Worm (Caenorhabditis elegans) whole organism, L2 larva: ENCODE measurements around the gene Y38C1AA.6.

Experiments used
- Y55F3AM.14 ChIP-seq: fragments of 200-800 bp; sonication (Bioruptor generic); optimal IDR thresholded peaks from 2 replicates; lab custom pipeline; 2018; ENCODE audit warnings: mild to moderate bottlenecking, missing genetic modification characterization, missing compliant biosample characterization
- ZK546.5 ChIP-seq: sonication (generic microtip); optimal IDR thresholded peaks from 2 replicates; lab custom pipeline; 2017; ENCODE audit warnings: missing biosample characterization, missing genetic modification characterization
- aly-2 ChIP-seq: fragments of 150-350 bp; optimal IDR thresholded peaks from 2 replicates; lab custom pipeline; 2014; ENCODE audit warnings: missing biosample characterization, missing genetic modification characterization
- ama-1 ChIP-seq: fragments of 150-350 bp; optimal IDR thresholded peaks from 2 replicates; lab custom pipeline; 2018; ENCODE audit warnings: inconsistent platforms
- blmp-1 ChIP-seq: sonication (generic microtip); optimal IDR thresholded peaks from 2 replicates; lab custom pipeline; 2017; ENCODE audit warnings: missing genetic modification characterization, mild to moderate bottlenecking, missing compliant biosample characterization, antibody characterized with exemption, moderate library complexity; ENCODE audit not compliant: insufficient read depth
- ceh-16 ChIP-seq: fragments of 150-350 bp; optimal IDR thresholded peaks from 2 replicates; lab custom pipeline; 2014; ENCODE audit warnings: missing biosample characterization, missing genetic modification characterization
- ceh-82 ChIP-seq: fragments of 150-350 bp; optimal IDR thresholded peaks from 2 replicates; lab custom pipeline; 2014; ENCODE audit warnings: missing biosample characterization, missing genetic modification characterization
- dmd-4 ChIP-seq: sonication (generic microtip); optimal IDR thresholded peaks from 2 replicates; lab custom pipeline; 2017; ENCODE audit warnings: missing biosample characterization, missing genetic modification characterization
- egl-27 ChIP-seq: sonication (generic microtip); optimal IDR thresholded peaks from 3 replicates; lab custom pipeline; 2017; ENCODE audit warnings: missing biosample characterization, missing genetic modification reagents, missing genetic modification characterization
- elt-1 ChIP-seq: fragments of 150-350 bp; optimal IDR thresholded peaks from 2 replicates; lab custom pipeline; 2014; ENCODE audit warnings: missing biosample characterization, missing genetic modification characterization
- elt-3 ChIP-seq: sonication (generic microtip); optimal IDR thresholded peaks from 2 replicates; lab custom pipeline; 2017; ENCODE audit warnings: missing biosample characterization, missing genetic modification characterization
- fos-1 ChIP-seq: fragments of 150-350 bp; optimal IDR thresholded peaks from 2 replicates; lab custom pipeline; 2014; ENCODE audit warnings: missing biosample characterization, missing genetic modification characterization
- gmeb-1 ChIP-seq: fragments of 150-350 bp; optimal IDR thresholded peaks from 2 replicates; lab custom pipeline; 2014; ENCODE audit warnings: missing biosample characterization, missing genetic modification characterization
- lin-13 ChIP-seq: fragments of 150-350 bp; optimal IDR thresholded peaks from 2 replicates; lab custom pipeline; 2014; ENCODE audit warnings: missing biosample characterization, missing genetic modification reagents, missing genetic modification characterization
- lin-39 ChIP-seq: fragments of 150-350 bp; optimal IDR thresholded peaks from 2 replicates; lab custom pipeline; 2014; ENCODE audit warnings: missing biosample characterization, missing genetic modification reagents, missing genetic modification characterization
- mab-5 ChIP-seq: fragments of 150-350 bp; optimal IDR thresholded peaks from 2 replicates; lab custom pipeline; 2014; ENCODE audit warnings: missing biosample characterization, missing genetic modification characterization
- mbf-1 ChIP-seq: sonication (generic microtip); optimal IDR thresholded peaks from 2 replicates; lab custom pipeline; 2017; ENCODE audit warnings: missing biosample characterization, missing genetic modification characterization
- mdl-1 ChIP-seq, 2 experiments: fragments of 150-350 bp in 1 of 2; sonication (generic microtip) in 1 of 2; optimal IDR thresholded peaks; 2 replicates each; lab custom pipeline; 2017; ENCODE audit warnings: missing biosample characterization in 2 of 2, missing genetic modification characterization in 2 of 2
- nhr-10 ChIP-seq: sonication (generic microtip); optimal IDR thresholded peaks from 2 replicates; lab custom pipeline; 2017; ENCODE audit warnings: missing biosample characterization, missing genetic modification characterization
- nhr-11 ChIP-seq: fragments of 150-350 bp; optimal IDR thresholded peaks from 2 replicates; lab custom pipeline; 2014; ENCODE audit warnings: missing biosample characterization, missing genetic modification characterization
- nhr-12 ChIP-seq: fragments of 150-350 bp; optimal IDR thresholded peaks from 2 replicates; lab custom pipeline; 2014; ENCODE audit warnings: missing biosample characterization, missing genetic modification characterization
- nhr-129 ChIP-seq: fragments of 150-350 bp; optimal IDR thresholded peaks from 2 replicates; lab custom pipeline; 2014; ENCODE audit warnings: missing biosample characterization, missing genetic modification characterization
- nhr-237 ChIP-seq: fragments of 150-350 bp; optimal IDR thresholded peaks from 2 replicates; lab custom pipeline; 2014; ENCODE audit warnings: missing biosample characterization, missing genetic modification characterization
- nhr-25 ChIP-seq: fragments of 150-350 bp; sonication (generic microtip); optimal IDR thresholded peaks from 3 replicates; lab custom pipeline; 2014; ENCODE audit warnings: missing biosample characterization, missing genetic modification characterization
- nhr-6 ChIP-seq: fragments of 150-350 bp; optimal IDR thresholded peaks from 2 replicates; lab custom pipeline; 2014; ENCODE audit warnings: missing biosample characterization, missing genetic modification characterization
- peb-1 ChIP-seq: fragments of 150-350 bp; optimal IDR thresholded peaks from 2 replicates; lab custom pipeline; 2014; ENCODE audit warnings: missing biosample characterization, missing genetic modification characterization
- sem-4 ChIP-seq: fragments of 150-350 bp; optimal IDR thresholded peaks from 2 replicates; lab custom pipeline; 2014; ENCODE audit warnings: missing biosample characterization, missing genetic modification reagents, missing genetic modification characterization
- sma-3 ChIP-seq: sonication (generic microtip); optimal IDR thresholded peaks from 2 replicates; lab custom pipeline; 2016; ENCODE audit warnings: missing genetic modification reagents, missing genetic modification characterization, missing compliant biosample characterization
- sma-9 ChIP-seq, 2 experiments: fragments of 150-350 bp in 1 of 2; sonication (generic microtip) in 1 of 2; optimal IDR thresholded peaks; 2 replicates each; lab custom pipeline; 2014 to 2016; ENCODE audit warnings: missing genetic modification characterization in 2 of 2, mild to moderate bottlenecking in 1 of 2, missing biosample characterization in 1 of 2, missing compliant biosample characterization in 1 of 2, missing genetic modification reagents in 1 of 2, moderate library complexity in 1 of 2
- unc-39 ChIP-seq: fragments of 150-350 bp; optimal IDR thresholded peaks from 2 replicates; lab custom pipeline; 2014; ENCODE audit warnings: missing biosample characterization, missing genetic modification characterization
- unc-62 ChIP-seq: fragments of 150-350 bp; optimal IDR thresholded peaks from 2 replicates; lab custom pipeline; 2014; ENCODE audit warnings: missing biosample characterization, missing genetic modification reagents, missing genetic modification characterization
- ztf-1 ChIP-seq: fragments of 200-800 bp; sonication (Bioruptor generic); conservative IDR thresholded peaks from 2 replicates; pipeline ENCODE4 v1.3.6; 2022; ENCODE audit warnings: missing genetic modification characterization, missing compliant biosample characterization
- ztf-11 ChIP-seq: sonication (generic microtip); optimal IDR thresholded peaks from 2 replicates; lab custom pipeline; 2017; ENCODE audit warnings: missing biosample characterization, missing genetic modification characterization
- ztf-4 ChIP-seq: fragments of 150-350 bp; optimal IDR thresholded peaks from 2 replicates; lab custom pipeline; 2014; ENCODE audit warnings: missing biosample characterization, missing genetic modification characterization

The Y38C1AA.6 gene

ce11 chrIV:159864-160263 lies 2.8 kb upstream of the Y38C1AA.6 start, which contains the start of gene Y38C1AA.19:
Y38C1AA.19 (plus strand) TSS chrIV:160164.
- no peak for TF ChIP-seq lin-13 (GFP tag; lab: Kevin White, UChicago)
- no peak for TF ChIP-seq nhr-12 (tag; lab: Kevin White, UChicago)
- TF ChIP-seq ztf-11 (tag; lab: Kevin White, UChicago): no peak
- no peak for TF ChIP-seq unc-62 (GFP tag; lab: Kevin White, UChicago)
- TF ChIP-seq mbf-1 (tag; lab: Kevin White, UChicago): no peak

DNA sequence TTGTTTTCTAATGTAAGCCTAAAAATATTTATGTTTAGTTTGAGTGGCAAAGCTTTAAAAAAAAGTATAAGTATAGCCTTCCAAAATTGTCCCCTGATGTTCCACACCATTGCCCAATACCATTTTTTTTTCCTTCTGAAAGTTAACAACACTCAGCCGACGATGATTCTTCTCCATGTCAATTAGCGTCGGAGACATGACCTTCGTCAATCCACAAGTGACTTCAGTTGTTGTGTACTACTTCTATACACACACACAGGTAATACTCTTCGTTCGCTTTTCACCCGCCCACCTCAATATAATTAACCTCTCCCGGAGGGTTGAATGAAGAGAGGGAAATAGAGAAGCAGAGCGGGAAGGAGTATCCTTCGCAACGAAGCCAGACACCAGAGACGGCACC lies 2.1 kb downstream of the Y38C1AA.6 start, which contains the start of gene cutl-24:
TSS of gene cutl-24 (plus strand) at position 301 of the 400 bp plus-strand sequence.
- no peak for TF ChIP-seq mab-5 (tag; lab: Kevin White, UChicago)
- no peak for TF ChIP-seq ztf-1 (GFP tag; lab: Robert Waterston, UW)
- no peak for TF ChIP-seq mdl-1 (tag; optimal IDR thresholded peaks at IDR 0.05; lab: Kevin White, UChicago)
- no peak for TF ChIP-seq nhr-10 (tag; lab: Kevin White, UChicago)
- TF ChIP-seq ztf-11 (tag; lab: Kevin White, UChicago): no peak
- TF ChIP-seq, all 48 proteins: peak for 0

DNA sequence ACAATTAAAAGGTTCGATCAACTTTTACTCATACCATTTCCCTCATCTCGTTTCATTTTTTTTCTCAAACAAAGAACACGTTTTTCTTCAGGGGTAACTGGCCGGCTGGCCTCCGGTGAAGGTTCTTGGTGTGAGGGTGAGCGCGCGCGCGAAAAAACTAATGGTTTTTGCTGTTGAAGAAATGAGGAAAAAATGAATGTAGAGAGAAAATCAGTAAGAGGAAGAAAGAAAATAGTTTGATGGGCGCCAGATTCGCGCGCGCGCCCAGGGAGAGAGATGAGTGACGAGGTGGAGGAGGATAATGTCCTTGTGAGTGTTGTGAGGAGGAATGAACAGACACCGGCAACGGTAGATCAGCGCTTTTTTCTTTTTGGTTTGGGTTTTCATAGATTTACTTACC lies 8.4 kb downstream of the Y38C1AA.6 start:
- TF ChIP-seq Y55F3AM.14 (GFP tag; lab: Kevin White, UChicago) (no peak), nhr-25 (peak; percentile 20)

- no peak for TF ChIP-seq elt-3 (tag; lab: Kevin White, UChicago)
- no peak for TF ChIP-seq lin-13 (GFP tag; lab: Kevin White, UChicago)
These were observed 10.4 kb downstream of the Y38C1AA.6 start for ce11 chrIV:172990-173389.

DNA sequence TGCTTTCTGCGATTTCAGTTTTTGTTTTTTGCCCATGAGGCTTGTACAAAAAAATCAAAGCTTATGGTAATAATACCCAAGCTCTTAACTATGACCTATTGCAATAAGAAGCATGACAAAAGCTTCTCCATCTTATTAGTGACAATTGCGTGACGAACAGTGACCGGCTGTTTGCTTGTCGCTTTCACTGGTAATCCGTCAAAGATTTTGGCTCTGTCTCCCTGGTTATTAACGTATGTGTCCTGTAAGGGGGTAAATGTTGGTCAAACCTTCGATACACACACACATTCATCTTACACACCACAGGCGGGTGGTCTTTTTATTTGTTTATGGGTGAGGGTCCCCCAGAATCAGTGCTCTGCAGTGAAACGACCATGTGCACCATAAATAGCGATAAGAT lies 11.5 kb downstream of the Y38C1AA.6 start:
- no peak for TF ChIP-seq ceh-16
- no peak for TF ChIP-seq ztf-4 (tag; lab: Kevin White, UChicago)
- no peak for TF ChIP-seq nhr-237 (tag; lab: Kevin White, UChicago)
- TF ChIP-seq nhr-11: no peak
- no peak for TF ChIP-seq unc-39 (tag; lab: Kevin White, UChicago)
- no peak for TF ChIP-seq ama-1
- no peak for TF ChIP-seq egl-27
- TF ChIP-seq sem-4 (tag; lab: Kevin White, UChicago): no peak
- TF ChIP-seq nhr-129 (tag; lab: Kevin White, UChicago): no peak
- TF ChIP-seq Y55F3AM.14 (GFP tag; lab: Kevin White, UChicago): no peak
- no peak for TF ChIP-seq elt-1 (tag; lab: Kevin White, UChicago)
- TF ChIP-seq ceh-82 (tag; lab: Kevin White, UChicago): no peak
- TF ChIP-seq lin-39 (tag; lab: Kevin White, UChicago): no peak
- TF ChIP-seq peb-1 (tag; lab: Kevin White, UChicago): no peak
- no peak for TF ChIP-seq dmd-4
- no peak for TF ChIP-seq sma-9 (GFP tag; optimal IDR thresholded peaks at IDR 0.05; lab: Kevin White, UChicago)
- TF ChIP-seq sma-9 (tag; optimal IDR thresholded peaks at IDR 0.05; lab: Kevin White, UChicago): no peak
- TF ChIP-seq fos-1 (tag; lab: Kevin White, UChicago): no peak
- TF ChIP-seq nhr-12 (tag; lab: Kevin White, UChicago): no peak

ce11 chrIV:175698-176097 lies 13.1 kb downstream of the Y38C1AA.6 start:
- TF ChIP-seq aly-2 (tag; lab: Kevin White, UChicago) (no peak), nhr-25 (peak; percentile 49)

ce11 chrIV:177487-177886 lies 14.9 kb downstream of the Y38C1AA.6 start:
- TF ChIP-seq nhr-25 (no peak), nhr-12 (tag; lab: Kevin White, UChicago) (no peak), blmp-1 (tag; lab: Kevin White, UChicago) (no peak), sem-4 (tag; lab: Kevin White, UChicago) (no peak), ZK546.5 (tag; lab: Kevin White, UChicago) (no peak), elt-1 (tag; lab: Kevin White, UChicago) (no peak), sma-3 (no peak), ceh-82 (tag; lab: Kevin White, UChicago) (no peak), ztf-1 (GFP tag; lab: Robert Waterston, UW) (no peak), mab-5 (tag; lab: Kevin White, UChicago) (no peak), Y55F3AM.14 (GFP tag; lab: Kevin White, UChicago) (no peak), dmd-4 (no peak), ceh-16 (no peak), gmeb-1 (tag; lab: Kevin White, UChicago) (no peak), ama-1 (no peak), nhr-6 (tag; lab: Kevin White, UChicago) (no peak), lin-39 (tag; lab: Kevin White, UChicago) (no peak)
